Fruit fly (Drosophila melanogaster) whole organism, embryonic: ENCODE results near the gene VhaAC45RP.

Source experiments
- Adf1 ChIP-seq: fragments of 200-800 bp; sonication (Bioruptor generic); IDR thresholded peaks from 2 replicates; pipeline ENCODE4 v1.3.6; 2022; ENCODE audit warnings: missing biosample characterization, missing genetic modification characterization
- B-H1 ChIP-seq: fragments of 200-800 bp; sonication (Bioruptor generic); IDR thresholded peaks from 3 replicates; pipeline ENCODE4 v1.3.6; 2022; ENCODE audit warnings: missing biosample characterization, missing genetic modification characterization
- CG10209 ChIP-seq: fragments of 200-800 bp; sonication (Bioruptor generic); optimal IDR thresholded peaks from 3 replicates; lab custom pipeline; 2017; ENCODE audit warnings: missing biosample characterization, mild to moderate bottlenecking, missing genetic modification characterization, missing genetic modification reagents
- CG11504 ChIP-seq: fragments of 200-800 bp; sonication (Bioruptor generic); optimal IDR thresholded peaks from 3 replicates; lab custom pipeline; 2019; ENCODE audit warnings: missing biosample characterization, mild to moderate bottlenecking, missing genetic modification characterization, moderate library complexity
- CG12155 ChIP-seq: fragments of 200-800 bp; sonication (Bioruptor generic); optimal IDR thresholded peaks from 3 replicates; lab custom pipeline; 2016; ENCODE audit warnings: missing biosample characterization, missing genetic modification characterization
- CG12391 ChIP-seq: fragments of 200-800 bp; sonication (Bioruptor generic); optimal IDR thresholded peaks from 3 replicates; lab custom pipeline; 2018; ENCODE audit warnings: missing biosample characterization, mild to moderate bottlenecking, missing genetic modification characterization, moderate library complexity
- CG13775 ChIP-seq: fragments of 200-800 bp; sonication (Bioruptor generic); optimal IDR thresholded peaks from 3 replicates; lab custom pipeline; 2017; ENCODE audit warnings: missing biosample characterization, mild to moderate bottlenecking, missing genetic modification characterization
- CG1602 ChIP-seq: fragments of 200-800 bp; sonication (Bioruptor generic); optimal IDR thresholded peaks from 3 replicates; lab custom pipeline; 2016; ENCODE audit warnings: missing biosample characterization, missing genetic modification characterization
- CG17186 ChIP-seq: fragments of 200-800 bp; sonication (Bioruptor generic); optimal IDR thresholded peaks from 3 replicates; lab custom pipeline; 2017; ENCODE audit warnings: missing biosample characterization, missing genetic modification reagents, missing genetic modification characterization
- CG17802 ChIP-seq: fragments of 200-800 bp; sonication (Bioruptor generic); optimal IDR thresholded peaks from 2 replicates; lab custom pipeline; 2018; ENCODE audit warnings: missing biosample characterization, mild to moderate bottlenecking, missing genetic modification characterization, moderate library complexity
- CG1792 ChIP-seq: fragments of 200-800 bp; sonication (Bioruptor generic); optimal IDR thresholded peaks from 2 replicates; lab custom pipeline; 2016; ENCODE audit warnings: missing biosample characterization, missing genetic modification characterization
- CG18599 ChIP-seq: fragments of 200-800 bp; sonication (Bioruptor generic); optimal IDR thresholded peaks from 3 replicates; lab custom pipeline; 2017; ENCODE audit warnings: missing biosample characterization, missing genetic modification characterization, mild to moderate bottlenecking, moderate library complexity, missing genetic modification reagents
- CG3065 ChIP-seq: fragments of 200-800 bp; sonication (Bioruptor generic); optimal IDR thresholded peaks from 2 replicates; lab custom pipeline; 2016; ENCODE audit warnings: missing biosample characterization, missing genetic modification characterization
- CG32767 ChIP-seq: fragments of 200-800 bp; sonication (Bioruptor generic); IDR thresholded peaks from 2 replicates; pipeline ENCODE4 v1.3.6; 2022; ENCODE audit warnings: missing biosample characterization, missing genetic modification characterization
- CG3407 ChIP-seq: fragments of 200-800 bp; sonication (Bioruptor generic); optimal IDR thresholded peaks from 2 replicates; lab custom pipeline; 2018; ENCODE audit warnings: missing biosample characterization, mild to moderate bottlenecking, missing genetic modification characterization
- CG3726 ChIP-seq: fragments of 200-800 bp; sonication (Bioruptor generic); IDR thresholded peaks from 3 replicates; pipeline ENCODE4, ENCODE4 v1.3.6; 2022; ENCODE audit warnings: missing biosample characterization, missing genetic modification characterization
- CG4328 ChIP-seq: fragments of 200-800 bp; sonication (Bioruptor generic); optimal IDR thresholded peaks from 3 replicates; lab custom pipeline; 2017; ENCODE audit warnings: missing biosample characterization, missing genetic modification reagents, missing genetic modification characterization
- CG43689 ChIP-seq: fragments of 200-800 bp; sonication (Bioruptor generic); IDR thresholded peaks from 2 replicates; pipeline ENCODE4 v1.3.6; 2022; ENCODE audit warnings: missing biosample characterization, missing genetic modification characterization
- CG6689 ChIP-seq: fragments of 200-800 bp; sonication (Bioruptor generic); IDR thresholded peaks from 2 replicates; pipeline ENCODE4 v1.3.6; 2022; ENCODE audit warnings: missing biosample characterization, missing genetic modification characterization
- CG7357 ChIP-seq: fragments of 200-800 bp; sonication (Bioruptor generic); IDR thresholded peaks from 3 replicates; pipeline ENCODE4 v1.3.6; 2022; ENCODE audit warnings: missing biosample characterization, missing genetic modification characterization
- CG8089 ChIP-seq: fragments of 200-800 bp; sonication (Bioruptor generic); optimal IDR thresholded peaks from 3 replicates; lab custom pipeline; 2016; ENCODE audit warnings: missing biosample characterization, missing genetic modification characterization
- CG8944 ChIP-seq: fragments of 200-800 bp; sonication (Bioruptor generic); optimal IDR thresholded peaks from 3 replicates; lab custom pipeline; 2016; ENCODE audit warnings: missing biosample characterization, missing genetic modification characterization
- CG9609 ChIP-seq: fragments of 200-800 bp; sonication (Bioruptor generic); optimal IDR thresholded peaks from 3 replicates; lab custom pipeline; 2016; ENCODE audit warnings: missing biosample characterization, missing genetic modification characterization
- CG9727 ChIP-seq: fragments of 200-800 bp; sonication (Bioruptor generic); optimal IDR thresholded peaks from 3 replicates; lab custom pipeline; 2017; ENCODE audit warnings: missing biosample characterization, mild to moderate bottlenecking, missing genetic modification characterization
- CG9932 ChIP-seq: fragments of 200-800 bp; sonication (Bioruptor generic); IDR thresholded peaks from 2 replicates; pipeline ENCODE4 v1.3.6; 2022; ENCODE audit warnings: missing biosample characterization, missing genetic modification characterization
- CTCF ChIP-seq: fragments of 200-800 bp; sonication (Bioruptor generic); optimal IDR thresholded peaks from 2 replicates; lab custom pipeline; 2017; ENCODE audit warnings: missing biosample characterization, mild to moderate bottlenecking, missing genetic modification characterization, moderate library complexity
- Dad ChIP-seq: fragments of 200-800 bp; sonication (Bioruptor generic); optimal IDR thresholded peaks from 3 replicates; lab custom pipeline; 2016; ENCODE audit warnings: missing biosample characterization, missing genetic modification characterization
- Hey ChIP-seq: fragments of 200-800 bp; sonication (Bioruptor generic); optimal IDR thresholded peaks from 3 replicates; lab custom pipeline; 2018; ENCODE audit warnings: missing biosample characterization, mild to moderate bottlenecking, missing genetic modification characterization
- Myb ChIP-seq: fragments of 200-800 bp; sonication (Bioruptor generic); optimal IDR thresholded peaks from 2 replicates; lab custom pipeline; 2016; ENCODE audit warnings: missing biosample characterization, missing genetic modification characterization
- al ChIP-seq: fragments of 200-800 bp; sonication (Bioruptor generic); IDR thresholded peaks from 2 replicates; pipeline ENCODE4 v1.3.6; 2022; ENCODE audit warnings: missing biosample characterization, missing genetic modification characterization
- ci ChIP-seq: fragments of 200-800 bp; sonication (Bioruptor generic); IDR thresholded peaks from 3 replicates; pipeline ENCODE4 v1.3.6; 2022; ENCODE audit warnings: missing biosample characterization, missing genetic modification characterization
- dan ChIP-seq: fragments of 200-800 bp; sonication (Bioruptor generic); IDR thresholded peaks from 2 replicates; pipeline ENCODE4 v1.3.6; 2022; ENCODE audit warnings: missing biosample characterization, missing genetic modification characterization
- dimm ChIP-seq: fragments of 200-800 bp; sonication (Bioruptor generic); IDR thresholded peaks from 2 replicates; pipeline ENCODE4 v1.3.6; 2022; ENCODE audit warnings: missing biosample characterization, missing genetic modification characterization
- exex ChIP-seq: fragments of 200-800 bp; sonication (Bioruptor generic); optimal IDR thresholded peaks from 4 replicates; lab custom pipeline; 2018; ENCODE audit warnings: missing biosample characterization, mild to moderate bottlenecking, missing genetic modification characterization, moderate library complexity
- gro ChIP-seq: fragments of 200-800 bp; sonication (Bioruptor generic); optimal IDR thresholded peaks from 2 replicates; lab custom pipeline; 2016; ENCODE audit warnings: missing biosample characterization, missing genetic modification characterization
- gsb ChIP-seq: fragments of 200-800 bp; sonication (Bioruptor generic); IDR thresholded peaks from 2 replicates; pipeline ENCODE4 v1.3.6; 2022; ENCODE audit warnings: missing biosample characterization, missing genetic modification characterization
- gt ChIP-seq: fragments of 200-800 bp; sonication (Bioruptor generic); IDR thresholded peaks from 2 replicates; pipeline ENCODE4 v1.3.6; 2022; ENCODE audit warnings: missing biosample characterization, missing genetic modification characterization
- jigr1 ChIP-seq: fragments of 200-800 bp; sonication (Bioruptor generic); IDR thresholded peaks from 3 replicates; pipeline ENCODE4 v1.3.6; 2022; ENCODE audit warnings: missing biosample characterization, missing genetic modification characterization
- kni ChIP-seq: fragments of 200-800 bp; sonication (Bioruptor generic); optimal IDR thresholded peaks from 3 replicates; lab custom pipeline; 2017; ENCODE audit warnings: mild to moderate bottlenecking, missing biosample characterization, missing genetic modification reagents, missing genetic modification characterization
- nau ChIP-seq: fragments of 200-800 bp; sonication (Bioruptor generic); optimal IDR thresholded peaks from 3 replicates; lab custom pipeline; 2017; ENCODE audit warnings: missing biosample characterization, mild to moderate bottlenecking, missing genetic modification characterization, missing genetic modification reagents
- pb ChIP-seq: fragments of 200-800 bp; sonication (Bioruptor generic); optimal IDR thresholded peaks from 3 replicates; lab custom pipeline; 2016; ENCODE audit warnings: missing biosample characterization, missing genetic modification characterization
- peb ChIP-seq: fragments of 200-800 bp; sonication (Bioruptor generic); IDR thresholded peaks from 2 replicates; pipeline ENCODE4 v1.3.6; 2022; ENCODE audit warnings: missing biosample characterization, missing genetic modification characterization
- pho ChIP-seq: fragments of 200-800 bp; sonication (Bioruptor generic); optimal IDR thresholded peaks from 2 replicates; lab custom pipeline; 2016; ENCODE audit warnings: missing biosample characterization, missing genetic modification characterization
- schlank ChIP-seq: fragments of 200-800 bp; sonication (Bioruptor generic); optimal IDR thresholded peaks from 2 replicates; lab custom pipeline; 2018; ENCODE audit warnings: missing biosample characterization, mild to moderate bottlenecking, missing genetic modification characterization
- sd ChIP-seq: fragments of 200-800 bp; sonication (Bioruptor generic); optimal IDR thresholded peaks from 3 replicates; lab custom pipeline; 2018; ENCODE audit warnings: missing biosample characterization, mild to moderate bottlenecking, missing genetic modification characterization, moderate library complexity
- sens ChIP-seq: fragments of 200-800 bp; sonication (Bioruptor generic); peaks from one replicate; lab custom pipeline; 2016; ENCODE audit warnings: missing biosample characterization, missing genetic modification characterization
- sna ChIP-seq: fragments of 200-800 bp; sonication (Bioruptor generic); IDR thresholded peaks from 2 replicates; pipeline ENCODE4 v1.3.6; 2022; ENCODE audit warnings: missing biosample characterization, missing genetic modification characterization; ENCODE audit not compliant: partially characterized antibody
- sug ChIP-seq: fragments of 200-800 bp; optimal IDR thresholded peaks from 2 replicates; lab custom pipeline; 2019; ENCODE audit warnings: missing biosample characterization, mild to moderate bottlenecking, missing genetic modification characterization, moderate library complexity
- tio ChIP-seq: fragments of 200-800 bp; sonication (Bioruptor generic); optimal IDR thresholded peaks from 2 replicates; lab custom pipeline; 2017; ENCODE audit warnings: missing biosample characterization, missing genetic modification characterization, inconsistent platforms
- vfl ChIP-seq: fragments of 200-800 bp; sonication (Bioruptor generic); optimal IDR thresholded peaks from 2 replicates; lab custom pipeline; 2016; ENCODE audit warnings: missing biosample characterization, missing genetic modification characterization
- vvl ChIP-seq: fragments of 200-800 bp; sonication (Bioruptor generic); IDR thresholded peaks from 2 replicates; pipeline ENCODE4 v1.3.6; 2022; ENCODE audit warnings: missing biosample characterization, missing genetic modification characterization
- zf30C ChIP-seq: fragments of 200-800 bp; sonication (Bioruptor generic); optimal IDR thresholded peaks from 3 replicates; lab custom pipeline; 2018; ENCODE audit warnings: missing biosample characterization, mild to moderate bottlenecking, missing genetic modification characterization

Gene VhaAC45RP

DNA sequence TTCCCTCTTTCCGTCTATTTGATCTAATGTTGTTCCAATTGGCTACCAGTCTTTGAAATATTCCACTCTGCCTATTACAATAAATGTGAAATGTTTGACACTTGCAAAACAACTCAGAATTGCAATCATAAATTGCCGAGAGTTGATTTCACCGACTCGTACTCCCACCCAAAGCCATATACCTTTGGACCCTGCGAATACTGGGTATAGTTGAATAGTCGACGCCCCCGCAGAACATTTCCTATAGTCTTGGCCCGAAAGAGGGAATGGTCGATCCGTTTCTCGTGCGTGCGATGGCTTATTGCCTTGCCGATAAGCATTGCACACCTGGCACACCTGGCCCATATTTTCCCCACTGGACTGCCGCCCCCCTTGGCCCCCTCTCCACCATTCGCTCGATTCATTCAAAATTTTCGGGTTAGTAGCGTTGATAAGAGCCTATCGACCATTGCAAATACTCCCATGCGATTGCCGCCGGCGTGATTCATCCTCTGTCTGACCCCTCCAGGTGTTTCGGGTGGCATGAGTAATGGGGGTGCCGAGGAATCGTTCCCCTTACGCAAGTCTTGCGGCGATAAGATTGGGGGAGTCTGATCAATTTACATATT, 34.0 kb upstream of the VhaAC45RP start (continued):
- peak; percentile 36 for TF ChIP-seq CG11504
- TF ChIP-seq peb (GFP tag; lab: Robert Waterston, UW), result no peak
- TF ChIP-seq sna (GFP tag; lab: Robert Waterston, UW), result no peak
- no peak for TF ChIP-seq CG9727 (GFP tag; lab: Kevin White, UChicago)
- no peak for TF ChIP-seq nau (GFP tag; lab: Kevin White, UChicago)
- 0 out of 2 replicates have a peak, but pooled peaks have one; percentile 27 for TF ChIP-seq CG32767 (GFP tag; lab: Robert Waterston, UW)
- peak; percentile 28 for TF ChIP-seq Myb
- peak; percentile 18 for TF ChIP-seq CG12155 (GFP tag; lab: Kevin White, UChicago)
- peak; percentile 21; the same call in 1 of the 2 replicates for TF ChIP-seq vvl (GFP tag; lab: Robert Waterston, UW)
- no peak for TF ChIP-seq CG9609 (GFP tag; lab: Kevin White, UChicago)
- no peak for TF ChIP-seq CG1792
- no peak for TF ChIP-seq CG8089 (GFP tag; lab: Kevin White, UChicago)
- peak; percentile 20 for TF ChIP-seq CG10209 (GFP tag; lab: Kevin White, UChicago)
- TF ChIP-seq CG7357 (GFP tag; lab: Robert Waterston, UW), result 0 out of 3 replicates have a peak, but pooled peaks have one; percentile 23
- TF ChIP-seq jigr1 (GFP tag; lab: Robert Waterston, UW), result no peak
- TF ChIP-seq dan (GFP tag; lab: Robert Waterston, UW), result no peak
- TF ChIP-seq CG1602 (GFP tag; lab: Kevin White, UChicago), result no peak
- TF ChIP-seq kni (GFP tag; lab: Kevin White, UChicago), result no peak
- no peak for TF ChIP-seq CG3065 (GFP tag; lab: Kevin White, UChicago)
- peak; percentile 89 for TF ChIP-seq sug (tag; lab: Kevin White, UChicago)
- TF ChIP-seq zf30C (GFP tag; lab: Kevin White, UChicago), result no peak
- TF ChIP-seq sd (tag; lab: Kevin White, UChicago), result peak; percentile 21
- TF ChIP-seq CG3407 (GFP tag; lab: Kevin White, UChicago), result no peak
- no peak for TF ChIP-seq gro
- no peak for TF ChIP-seq CG8944 (GFP tag; lab: Kevin White, UChicago)
- no peak for TF ChIP-seq CG17802 (tag; lab: Kevin White, UChicago)
- no peak for TF ChIP-seq CTCF (GFP tag; lab: Kevin White, UChicago)
- no peak for TF ChIP-seq B-H1
- no peak for TF ChIP-seq gsb (GFP tag; lab: Robert Waterston, UW)
- no peak for TF ChIP-seq tio (GFP tag; lab: Kevin White, UChicago)
- TF ChIP-seq exex (tag; lab: Kevin White, UChicago), result peak; percentile 14
- no peak for TF ChIP-seq CG4328 (GFP tag; lab: Kevin White, UChicago)
- TF ChIP-seq gt, result no peak
- TF ChIP-seq CG6689, result peak; percentile 21; the same call in 1 of the 2 replicates
- TF ChIP-seq CG3726 (GFP tag; lab: Robert Waterston, UW), result no peak
- peak; percentile 24; the same call in 1 of the 2 replicates for TF ChIP-seq Adf1
- 0 out of 2 replicates have a peak, but pooled peaks have one; percentile 22 for TF ChIP-seq dimm (GFP tag; lab: Robert Waterston, UW)
- TF ChIP-seq ci (GFP tag; lab: Robert Waterston, UW), result 0 out of 3 replicates have a peak, but pooled peaks have one; percentile 30
- TF ChIP-seq CG12391 (tag; lab: Kevin White, UChicago), result no peak
- TF ChIP-seq vfl, result no peak
- TF ChIP-seq CG9932, result peak; percentile 56
- peak; percentile 42 for TF ChIP-seq CG18599 (GFP tag; lab: Kevin White, UChicago)
- no peak for TF ChIP-seq CG43689 (GFP tag; lab: Robert Waterston, UW)
- no peak for TF ChIP-seq CG13775
- TF ChIP-seq pho, result no peak
- no peak for TF ChIP-seq pb (GFP tag; lab: Kevin White, UChicago)
- no peak for TF ChIP-seq CG17186
- TF ChIP-seq Dad, result no peak
- peak; percentile 8 for TF ChIP-seq Hey (tag; lab: Kevin White, UChicago)
- TF ChIP-seq schlank (tag; lab: Kevin White, UChicago), result no peak
- TF ChIP-seq al (GFP tag; lab: Robert Waterston, UW), result peak; percentile 55; the same call in 1 of the 2 replicates
- TF ChIP-seq sens (GFP tag; lab: Kevin White, UChicago), result peak; percentile 61
